Worm (Caenorhabditis elegans): ENCODE data around the gene F56D5.9.

Gene F56D5.9

DNA sequence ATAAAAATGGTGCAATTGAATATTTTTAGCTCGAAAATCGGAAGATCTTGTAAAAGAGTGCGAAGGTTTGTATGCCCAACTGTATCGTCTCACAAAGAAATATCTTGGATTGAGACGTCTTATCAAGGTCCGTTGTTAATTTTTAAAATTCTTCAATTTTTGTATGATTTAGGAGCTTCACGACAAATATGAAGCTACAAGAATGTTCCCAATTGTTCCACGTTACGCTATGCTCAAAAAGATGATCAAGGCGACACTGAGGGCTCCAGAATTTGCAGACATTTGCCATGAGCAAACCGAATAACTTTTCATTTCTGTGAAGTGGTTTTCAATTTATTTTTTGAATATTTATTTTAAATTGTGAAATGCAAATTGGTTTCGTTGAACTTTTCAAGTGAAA is 16.4 kb upstream of the F56D5.9 start (continued):
- TF ChIP-seq sea-2 (GFP tag; optimal IDR thresholded peaks at IDR 0.05), result no peak

DNA sequence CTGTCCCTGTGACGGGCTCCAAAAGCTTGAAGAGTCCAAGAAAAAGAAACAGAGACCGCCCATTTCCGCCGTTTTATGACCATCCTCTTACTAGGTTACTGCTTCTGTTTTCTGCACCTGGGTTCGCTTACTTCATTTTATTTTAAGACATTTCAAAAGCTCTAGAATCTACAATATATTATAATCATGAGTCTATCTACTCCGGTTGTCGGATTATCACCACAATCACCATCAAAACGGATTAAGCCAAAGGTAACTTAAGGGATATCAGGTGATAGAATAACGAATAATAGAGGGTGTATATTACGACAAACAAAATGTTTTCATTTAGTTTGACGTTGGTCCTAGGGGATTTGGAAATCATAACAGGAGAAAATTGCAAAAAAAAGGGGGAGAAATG is 10.0 kb upstream of the F56D5.9 start:
- no peak for TF ChIP-seq nfya-1 (tag; optimal IDR thresholded peaks at IDR 0.05; ENCODE audit: insufficient read depth)
- TF ChIP-seq lsy-12 (tag; optimal IDR thresholded peaks at IDR 0.05), result no peak

DNA sequence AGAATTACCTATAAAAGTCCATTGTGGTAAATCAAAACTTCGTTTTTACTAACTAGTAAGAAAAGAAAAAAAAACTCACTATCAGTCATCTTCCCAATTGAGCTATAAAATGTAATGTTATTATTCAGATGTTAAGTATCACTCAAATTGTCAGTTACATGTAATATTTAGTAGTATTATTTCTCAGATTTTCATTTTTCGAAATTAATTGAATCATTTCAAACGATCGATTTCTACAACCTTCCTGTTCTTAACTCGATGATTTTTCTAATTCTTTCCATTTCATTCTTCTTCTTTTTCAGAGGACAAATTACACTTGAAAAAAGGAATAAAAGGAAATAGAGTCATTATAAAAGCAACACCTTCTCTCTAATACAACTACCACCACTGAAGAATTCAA is 5.7 kb upstream of the F56D5.9 start, which contains the start of gene F59B8.1:
Gene F59B8.1 (plus strand): TSS at position 301 of the 400 bp plus-strand sequence.
- TF ChIP-seq mml-1 (tag; optimal IDR thresholded peaks at IDR 0.05) (no peak), jun-1 (tag; optimal IDR thresholded peaks at IDR 0.05) (no peak), nhr-237 (tag; optimal IDR thresholded peaks at IDR 0.05) (no peak), nhr-25 (tag; optimal IDR thresholded peaks at IDR 0.05) (no peak), nhr-67 (tag; optimal IDR thresholded peaks at IDR 0.05) (no peak), ceh-28 (tag; optimal IDR thresholded peaks at IDR 0.05) (no peak), ztf-4 (tag; optimal IDR thresholded peaks at IDR 0.05) (no peak), nfya-1 (tag; optimal IDR thresholded peaks at IDR 0.05; ENCODE audit: insufficient read depth) (no peak), nhr-23 (tag; optimal IDR thresholded peaks at IDR 0.05) (no peak), hmg-11 (tag; optimal IDR thresholded peaks at IDR 0.05) (no peak)

DNA sequence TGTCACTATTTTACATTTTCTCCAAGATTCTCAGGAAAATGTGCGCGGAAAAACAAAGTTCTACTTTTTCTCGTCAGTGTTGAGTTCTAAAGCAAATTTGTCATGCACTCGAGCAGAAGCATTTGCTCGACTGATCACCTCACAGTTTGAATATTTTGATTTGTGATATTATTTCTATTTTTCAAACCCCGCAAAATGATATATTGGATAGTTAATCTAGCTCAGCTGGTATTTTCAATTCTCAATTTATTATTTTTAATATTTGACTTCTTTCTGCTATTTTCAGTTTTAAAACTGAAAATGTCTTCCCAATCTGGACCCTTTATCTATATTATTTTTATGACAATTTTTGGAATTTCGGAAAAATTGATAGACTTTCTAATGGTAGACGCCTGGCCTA is 787 bp upstream of the F56D5.9 start, which contains the start of gene srxa-2:
Gene srxa-2 (plus strand): TSS at position 301 of the 400 bp plus-strand sequence.
- no peak for TF ChIP-seq elt-1 (tag; optimal IDR thresholded peaks at IDR 0.05)
- no peak for TF ChIP-seq ama-1 (optimal IDR thresholded peaks at IDR 0.05)
- TF ChIP-seq nhr-23 (tag; optimal IDR thresholded peaks at IDR 0.05), result no peak
- TF ChIP-seq ceh-28 (tag; optimal IDR thresholded peaks at IDR 0.05), result no peak
- no peak for TF ChIP-seq lin-39 (tag; optimal IDR thresholded peaks at IDR 0.05)
- no peak for TF ChIP-seq hmg-11 (tag; optimal IDR thresholded peaks at IDR 0.05)
- no peak for TF ChIP-seq unc-62 (GFP tag; optimal IDR thresholded peaks at IDR 0.05)
- TF ChIP-seq ZK546.5 (tag; optimal IDR thresholded peaks at IDR 0.05), result no peak
- TF ChIP-seq sea-2 (GFP tag; optimal IDR thresholded peaks at IDR 0.05), result no peak
- TF ChIP-seq unc-39 (tag; optimal IDR thresholded peaks at IDR 0.05), result no peak
- no peak for TF ChIP-seq mml-1 (tag; optimal IDR thresholded peaks at IDR 0.05)
- TF ChIP-seq fkh-10 (GFP tag; optimal IDR thresholded peaks at IDR 0.05), result no peak
- TF ChIP-seq nfya-1 (tag; optimal IDR thresholded peaks at IDR 0.05; ENCODE audit: insufficient read depth), result no peak
- no peak for TF ChIP-seq nhr-77 (tag; optimal IDR thresholded peaks at IDR 0.05)
- TF ChIP-seq nhr-12 (tag; optimal IDR thresholded peaks at IDR 0.05), result no peak
- TF ChIP-seq zag-1 (tag; optimal IDR thresholded peaks at IDR 0.05), result no peak
- TF ChIP-seq fos-1 (tag; optimal IDR thresholded peaks at IDR 0.05), result no peak
- TF ChIP-seq pha-4 (tag; optimal IDR thresholded peaks at IDR 0.05), result no peak
- no peak for TF ChIP-seq ceh-16 (tag; optimal IDR thresholded peaks at IDR 0.05)
- no peak for TF ChIP-seq R02D3.7 (tag; optimal IDR thresholded peaks at IDR 0.05)

DNA sequence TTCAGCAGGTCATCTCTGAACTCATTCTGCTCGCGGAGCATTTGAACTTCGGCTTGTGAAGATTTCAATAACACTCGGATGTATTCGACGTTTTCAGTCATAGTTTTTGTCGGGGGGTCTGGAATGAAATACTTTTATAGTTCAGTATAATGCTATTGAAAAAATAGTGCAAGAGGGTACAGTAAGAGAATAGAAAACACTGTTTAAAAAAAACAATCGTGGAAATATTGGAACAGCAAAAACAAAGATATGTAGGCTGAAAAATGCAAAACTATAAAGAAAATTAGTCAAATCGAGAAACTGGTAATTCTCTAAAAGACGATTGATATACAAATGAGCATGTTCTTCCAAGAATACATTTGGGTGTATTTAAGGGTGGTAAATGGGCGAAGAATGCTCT is 14.3 kb downstream of the F56D5.9 start, which contains the start of gene F56D5.5:
Gene F56D5.5 (minus strand): TSS at position 101 of the 400 bp plus-strand sequence.
- no peak for TF ChIP-seq mdl-1 (tag; optimal IDR thresholded peaks at IDR 0.05)
- TF ChIP-seq nhr-12 (tag; optimal IDR thresholded peaks at IDR 0.05), result no peak
- TF ChIP-seq elt-3 (tag; optimal IDR thresholded peaks at IDR 0.05), result no peak
- no peak for TF ChIP-seq lsy-12 (tag; optimal IDR thresholded peaks at IDR 0.05)
- no peak for TF ChIP-seq nhr-67 (tag; optimal IDR thresholded peaks at IDR 0.05)
- TF ChIP-seq ceh-28 (tag; optimal IDR thresholded peaks at IDR 0.05), result no peak
- TF ChIP-seq nhr-28 (tag; optimal IDR thresholded peaks at IDR 0.05), result no peak
- no peak for TF ChIP-seq unc-62 (GFP tag; optimal IDR thresholded peaks at IDR 0.05)
- TF ChIP-seq nhr-43 (tag; optimal IDR thresholded peaks at IDR 0.05; ENCODE audit: poor library complexity, severe bottlenecking), result no peak
- TF ChIP-seq unc-39 (tag; optimal IDR thresholded peaks at IDR 0.05), result no peak
- no peak for TF ChIP-seq zag-1 (tag; optimal IDR thresholded peaks at IDR 0.05)
- no peak for TF ChIP-seq fkh-10 (GFP tag; optimal IDR thresholded peaks at IDR 0.05)
- no peak for TF ChIP-seq nhr-11 (tag; optimal IDR thresholded peaks at IDR 0.05)
- TF ChIP-seq aly-2 (tag; optimal IDR thresholded peaks at IDR 0.05), result no peak
- TF ChIP-seq lin-39 (tag; optimal IDR thresholded peaks at IDR 0.05), result no peak
- TF ChIP-seq egl-27 (tag; optimal IDR thresholded peaks at IDR 0.05), result no peak
- no peak for TF ChIP-seq ceh-82 (tag; optimal IDR thresholded peaks at IDR 0.05)
- TF ChIP-seq nhr-23 (tag; optimal IDR thresholded peaks at IDR 0.05), result no peak
- no peak for TF ChIP-seq nfya-1 (tag; optimal IDR thresholded peaks at IDR 0.05; ENCODE audit: insufficient read depth)

Measured in whole organism, L3 larva.